Worm (Caenorhabditis elegans) whole organism, L1 larva: ENCODE data around the gene srt-34.

Experiments used
- C16A3.4 ChIP-seq: fragments of 150-350 bp; optimal IDR thresholded peaks from 2 replicates; lab custom pipeline; 2014; ENCODE audit warnings: missing biosample characterization, missing genetic modification characterization
- C34B4.2 ChIP-seq: sonication (generic microtip); optimal IDR thresholded peaks from 2 replicates; lab custom pipeline; 2017; ENCODE audit warnings: mild to moderate bottlenecking, missing genetic modification characterization, missing compliant biosample characterization
- Y116A8C.19 ChIP-seq: sonication (generic microtip); optimal IDR thresholded peaks from 2 replicates; lab custom pipeline; 2016; ENCODE audit warnings: missing compliant biosample characterization, missing genetic modification characterization, borderline replicate concordance
- aha-1 ChIP-seq: fragments of 150-350 bp; optimal IDR thresholded peaks from 2 replicates; lab custom pipeline; 2014; ENCODE audit warnings: missing biosample characterization, missing genetic modification characterization
- aly-2 ChIP-seq: fragments of 150-350 bp; optimal IDR thresholded peaks from 2 replicates; lab custom pipeline; 2014; ENCODE audit warnings: missing biosample characterization, missing genetic modification characterization
- blmp-1 ChIP-seq: fragments of 150-350 bp; optimal IDR thresholded peaks from 2 replicates; lab custom pipeline; 2014; ENCODE audit warnings: missing biosample characterization, missing genetic modification characterization
- ceh-63 ChIP-seq: fragments of 200-800 bp; sonication (Bioruptor generic); optimal IDR thresholded peaks from 2 replicates; lab custom pipeline; 2018; ENCODE audit warnings: mild to moderate bottlenecking, missing genetic modification characterization, missing compliant biosample characterization
- ceh-8 ChIP-seq: fragments of 200-800 bp; sonication (Bioruptor generic); optimal IDR thresholded peaks from 2 replicates; lab custom pipeline; 2018; ENCODE audit warnings: mild to moderate bottlenecking, missing genetic modification characterization, moderate library complexity, missing compliant biosample characterization
- ceh-88 ChIP-seq: fragments of 200-800 bp; sonication (Bioruptor generic); IDR thresholded peaks from 2 replicates; pipeline ENCODE4 v1.3.6; 2022; ENCODE audit warnings: missing genetic modification characterization, missing compliant biosample characterization
- ces-1 ChIP-seq: fragments of 150-350 bp; optimal IDR thresholded peaks from 2 replicates; lab custom pipeline; 2014; ENCODE audit warnings: missing biosample characterization, missing genetic modification reagents, missing genetic modification characterization
- dsc-1 ChIP-seq: sonication (generic microtip); optimal IDR thresholded peaks from 2 replicates; lab custom pipeline; 2016; ENCODE audit warnings: mild to moderate bottlenecking, missing genetic modification characterization, missing compliant biosample characterization
- efl-1 ChIP-seq, 4 experiments: fragments of 150-350 bp; optimal IDR thresholded peaks in 3 of 4; peaks in 1 of 4; 1 replicate in 1 of 4; 2 replicates in 3 of 4; lab custom pipeline; 2014; ENCODE audit warnings: missing biosample characterization in 2 of 4, missing genetic modification characterization in 2 of 4, missing genetic modification reagents in 2 of 4
- efl-3 ChIP-seq: fragments of 200-800 bp; sonication (Bioruptor generic); optimal IDR thresholded peaks from 2 replicates; lab custom pipeline; 2018; ENCODE audit warnings: mild to moderate bottlenecking, missing genetic modification characterization, missing compliant biosample characterization
- egl-13 ChIP-seq: sonication (generic microtip); optimal IDR thresholded peaks from 2 replicates; lab custom pipeline; 2016; ENCODE audit warnings: missing genotype, missing genetic modification reagents, missing genetic modification characterization, missing compliant biosample characterization
- egl-27 ChIP-seq, 2 experiments: fragments of 150-350 bp in 1 of 2; sonication (generic microtip); optimal IDR thresholded peaks; 3 replicates each; lab custom pipeline; 2017 to 2018; ENCODE audit warnings: missing biosample characterization in 2 of 2, missing genetic modification characterization in 2 of 2, missing genetic modification reagents in 2 of 2
- elt-2 ChIP-seq: sonication (generic microtip); optimal IDR thresholded peaks from 2 replicates; lab custom pipeline; 2016; ENCODE audit warnings: missing genetic modification characterization, mild to moderate bottlenecking, inconsistent platforms, missing compliant biosample characterization, missing genetic modification reagents
- elt-3 ChIP-seq, 6 experiments: fragments of 150-350 bp in 1 of 6; sonication (generic microtip); optimal IDR thresholded peaks; 2 replicates each; lab custom pipeline; 2017 to 2018; ENCODE audit warnings: missing biosample characterization in 6 of 6, missing genetic modification characterization in 6 of 6, inconsistent platforms in 1 of 6
- fkh-4 ChIP-seq: sonication (generic microtip); optimal IDR thresholded peaks from 2 replicates; lab custom pipeline; 2016; ENCODE audit warnings: missing compliant biosample characterization, missing genetic modification characterization, borderline replicate concordance
- fkh-8 ChIP-seq: sonication (generic microtip); optimal IDR thresholded peaks from 2 replicates; lab custom pipeline; 2016; ENCODE audit warnings: mild to moderate bottlenecking, missing genetic modification characterization, missing compliant biosample characterization
- grh-1 ChIP-seq: fragments of 200-800 bp; sonication (Bioruptor generic); IDR thresholded peaks from 2 replicates; pipeline ENCODE4 v1.3.6; 2022; ENCODE audit warnings: missing genetic modification reagents, missing genetic modification characterization, missing compliant biosample characterization
- hlh-17 ChIP-seq: fragments of 200-800 bp; sonication (Bioruptor generic); optimal IDR thresholded peaks from 2 replicates; lab custom pipeline; 2018; ENCODE audit warnings: missing genetic modification characterization, mild to moderate bottlenecking, missing compliant biosample characterization, moderate library complexity, borderline replicate concordance
- hpl-2 ChIP-seq: fragments of 150-350 bp; optimal IDR thresholded peaks from 2 replicates; lab custom pipeline; 2014; ENCODE audit warnings: missing biosample characterization, missing genetic modification reagents, missing genetic modification characterization
- irx-1 ChIP-seq: sonication (generic microtip); optimal IDR thresholded peaks from 2 replicates; lab custom pipeline; 2016; ENCODE audit warnings: missing genetic modification characterization, missing compliant biosample characterization
- jun-1 ChIP-seq: fragments of 150-350 bp; optimal IDR thresholded peaks from 2 replicates; lab custom pipeline; 2014; ENCODE audit warnings: missing biosample characterization, missing genetic modification reagents, missing genetic modification characterization
- lin-14 ChIP-seq: fragments of 200-800 bp; sonication (Bioruptor generic); optimal IDR thresholded peaks from 2 replicates; lab custom pipeline; 2018; ENCODE audit warnings: mild to moderate bottlenecking, missing genetic modification characterization, moderate library complexity, missing compliant biosample characterization
- lir-3 ChIP-seq: sonication (generic microtip); optimal IDR thresholded peaks from 2 replicates; lab custom pipeline; 2016; ENCODE audit warnings: mild to moderate bottlenecking, missing genetic modification characterization, moderate library complexity, missing compliant biosample characterization; ENCODE audit not compliant: poor library complexity
- mef-2 ChIP-seq: fragments of 150-350 bp; optimal IDR thresholded peaks from 2 replicates; lab custom pipeline; 2014; ENCODE audit warnings: missing biosample characterization, missing genetic modification characterization
- mep-1 ChIP-seq: fragments of 150-350 bp; optimal IDR thresholded peaks from 2 replicates; lab custom pipeline; 2014; ENCODE audit warnings: missing biosample characterization, missing genetic modification characterization
- nhr-11 ChIP-seq: fragments of 150-350 bp; optimal IDR thresholded peaks from 2 replicates; lab custom pipeline; 2014; ENCODE audit warnings: missing biosample characterization, missing genetic modification characterization
- nhr-19 ChIP-seq: fragments of 200-800 bp; sonication (Bioruptor generic); conservative IDR thresholded peaks from 2 replicates; pipeline ENCODE4 v1.3.6; 2022; ENCODE audit warnings: missing genetic modification characterization, missing compliant biosample characterization
- nhr-20 ChIP-seq: sonication (generic microtip); optimal IDR thresholded peaks from 2 replicates; lab custom pipeline; 2016; ENCODE audit warnings: mild to moderate bottlenecking, missing genetic modification characterization, missing compliant biosample characterization
- nhr-237 ChIP-seq: fragments of 150-350 bp; optimal IDR thresholded peaks from 2 replicates; lab custom pipeline; 2014; ENCODE audit warnings: missing biosample characterization, missing genetic modification characterization
- nhr-71 ChIP-seq: sonication (generic microtip); optimal IDR thresholded peaks from 2 replicates; lab custom pipeline; 2016; ENCODE audit warnings: mild to moderate bottlenecking, missing genetic modification characterization, moderate library complexity, missing compliant biosample characterization
- nhr-84 ChIP-seq: sonication (generic microtip); optimal IDR thresholded peaks from 2 replicates; lab custom pipeline; 2017; ENCODE audit warnings: missing biosample characterization, missing genetic modification characterization
- nhr-90 ChIP-seq: sonication (generic microtip); optimal IDR thresholded peaks from 2 replicates; lab custom pipeline; 2016; ENCODE audit warnings: mild to moderate bottlenecking, missing genetic modification characterization, missing compliant biosample characterization; ENCODE audit not compliant: poor library complexity
- pag-3 ChIP-seq: sonication (generic microtip); optimal IDR thresholded peaks from 2 replicates; lab custom pipeline; 2017; ENCODE audit warnings: missing genetic modification characterization, mild to moderate bottlenecking, missing compliant biosample characterization, antibody characterized with exemption, borderline replicate concordance; ENCODE audit not compliant: insufficient read depth
- pax-3 ChIP-seq: fragments of 200-800 bp; sonication (Bioruptor generic); optimal IDR thresholded peaks from 2 replicates; lab custom pipeline; 2018; ENCODE audit warnings: mild to moderate bottlenecking, missing genetic modification characterization, moderate library complexity, missing compliant biosample characterization
- pqm-1 ChIP-seq: sonication (generic microtip); optimal IDR thresholded peaks from 3 replicates; lab custom pipeline; 2017; ENCODE audit warnings: missing biosample characterization, missing genetic modification characterization
- rnt-1 ChIP-seq: sonication (generic microtip); optimal IDR thresholded peaks from 2 replicates; lab custom pipeline; 2016; ENCODE audit warnings: mild to moderate bottlenecking, missing genetic modification characterization, moderate library complexity, missing compliant biosample characterization
- skn-1 ChIP-seq: fragments of 150-350 bp; optimal IDR thresholded peaks from 2 replicates; lab custom pipeline; 2014; ENCODE audit warnings: missing biosample characterization, missing genetic modification characterization
- snpc-4 ChIP-seq: fragments of 150-350 bp; optimal IDR thresholded peaks from 2 replicates; lab custom pipeline; 2014; ENCODE audit warnings: missing biosample characterization, missing genetic modification characterization
- snu-23 ChIP-seq: sonication (generic microtip); optimal IDR thresholded peaks from 2 replicates; lab custom pipeline; 2016; ENCODE audit warnings: missing genetic modification characterization, missing compliant biosample characterization
- sox-4 ChIP-seq: sonication (generic microtip); optimal IDR thresholded peaks from 2 replicates; lab custom pipeline; 2016; ENCODE audit warnings: missing genetic modification characterization, missing compliant biosample characterization
- sptf-1 ChIP-seq: fragments of 150-350 bp; optimal IDR thresholded peaks from 2 replicates; lab custom pipeline; 2014; ENCODE audit warnings: missing biosample characterization, missing genetic modification characterization
- sup-37 ChIP-seq: fragments of 200-800 bp; sonication (Bioruptor generic); optimal IDR thresholded peaks from 2 replicates; lab custom pipeline; 2018; ENCODE audit warnings: mild to moderate bottlenecking, missing genetic modification characterization, missing compliant biosample characterization
- tlp-1 ChIP-seq: fragments of 150-350 bp; optimal IDR thresholded peaks from 2 replicates; lab custom pipeline; 2014; ENCODE audit warnings: missing biosample characterization, missing genetic modification characterization
- unc-130 ChIP-seq: fragments of 150-350 bp; optimal IDR thresholded peaks from 2 replicates; lab custom pipeline; 2017; ENCODE audit warnings: missing biosample characterization, missing genetic modification characterization, inconsistent platforms
- unc-98 ChIP-seq: fragments of 200-800 bp; sonication (Bioruptor generic); IDR thresholded peaks from 2 replicates; pipeline ENCODE4 v1.3.6; 2022; ENCODE audit warnings: missing genetic modification characterization, missing compliant biosample characterization
- vab-15 ChIP-seq: sonication (generic microtip); optimal IDR thresholded peaks from 2 replicates; lab custom pipeline; 2017; ENCODE audit warnings: missing genotype, mild to moderate bottlenecking, missing genetic modification characterization, missing compliant biosample characterization
- zag-1 ChIP-seq: fragments of 150-350 bp; optimal IDR thresholded peaks from 2 replicates; lab custom pipeline; 2014; ENCODE audit warnings: missing biosample characterization, missing genetic modification characterization
- ztf-11 ChIP-seq, 2 experiments: sonication (generic microtip); optimal IDR thresholded peaks; 2 replicates each; lab custom pipeline; 2016 to 2017; ENCODE audit warnings: missing genetic modification characterization in 2 of 2, missing biosample characterization in 1 of 2, missing compliant biosample characterization in 1 of 2
- ztf-4 ChIP-seq: fragments of 150-350 bp; optimal IDR thresholded peaks from 2 replicates; lab custom pipeline; 2014; ENCODE audit warnings: missing biosample characterization, missing genetic modification characterization

srt-34 gene

DNA sequence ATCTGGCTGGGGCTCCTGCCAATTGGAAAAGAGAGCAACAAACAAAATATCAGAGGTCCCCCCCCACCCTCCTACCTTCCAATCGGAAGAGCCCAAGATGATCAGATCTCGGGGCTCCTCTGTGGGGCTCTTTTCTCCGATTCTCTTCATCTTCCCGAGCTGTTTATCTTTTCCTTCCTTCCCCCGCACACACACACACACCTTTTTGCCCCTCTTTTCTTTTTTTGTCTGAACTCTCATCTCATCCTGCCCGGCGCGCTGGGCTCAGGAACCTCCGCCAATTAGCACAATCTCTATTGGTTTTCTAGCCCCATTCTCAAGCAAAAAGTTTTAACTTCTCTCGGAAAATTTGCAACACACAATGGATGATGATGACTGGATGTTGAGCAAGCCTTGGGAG, 14.8 kb downstream of the srt-34 start:
- TF ChIP-seq unc-130 (peak; percentile 27), nhr-237 (no peak), ceh-88 (GFP tag; lab: Robert Waterston, UW) (no peak), egl-13 (tag; lab: Kevin White, UChicago) (no peak), blmp-1 (tag; lab: Kevin White, UChicago) (no peak), Y116A8C.19 (tag; lab: Kevin White, UChicago) (no peak), sox-4 (no peak), fkh-8 (tag; lab: Kevin White, UChicago) (no peak), nhr-84 (tag; lab: Kevin White, UChicago) (no peak), nhr-90 (no peak), efl-3 (no peak), hlh-17 (GFP tag; lab: Kevin White, UChicago) (no peak), nhr-19 (GFP tag; lab: Robert Waterston, UW) (peak; percentile 11; the same call in 1 of the 2 replicates), sptf-1 (no peak), hpl-2 (GFP tag; lab: Kevin White, UChicago) (no peak), irx-1 (tag; lab: Kevin White, UChicago) (no peak), pqm-1 (tag; lab: Kevin White, UChicago) (no peak), nhr-20 (tag; lab: Kevin White, UChicago) (no peak), C16A3.4 (tag; lab: Kevin White, UChicago) (no peak), lir-3 (no peak), fkh-4 (tag; lab: Kevin White, UChicago) (no peak), snpc-4 (tag; lab: Kevin White, UChicago) (no peak), aha-1 (no peak), zag-1 (tag; lab: Kevin White, UChicago) (no peak), elt-2 (tag; lab: Kevin White, UChicago) (no peak), efl-1 (optimal IDR thresholded peaks at IDR 0.05; lab: Kevin White, UChicago) (no peak), efl-1 (GFP tag; optimal IDR thresholded peaks at IDR 0.05 in 1 of 2; lab: Kevin White, UChicago) (peak in 1 of 2 experiments; percentile 81), skn-1 (tag; lab: Kevin White, UChicago) (no peak), nhr-71 (tag; lab: Kevin White, UChicago) (peak; percentile 20), rnt-1 (tag; lab: Kevin White, UChicago) (peak; percentile 59), unc-98 (GFP tag; lab: Robert Waterston, UW) (no peak), nhr-11 (tag; lab: Kevin White, UChicago) (no peak), elt-3 (tag; optimal IDR thresholded peaks at IDR 0.05; lab: Kevin White, UChicago) (no peak), dsc-1 (no peak), ztf-11 (tag; optimal IDR thresholded peaks at IDR 0.05; lab: Kevin White, UChicago) (no peak), jun-1 (tag; lab: Kevin White, UChicago) (no peak), mef-2 (tag; lab: Kevin White, UChicago) (no peak), ces-1 (GFP tag; lab: Kevin White, UChicago) (no peak), aly-2 (tag; lab: Kevin White, UChicago) (no peak), ceh-63 (GFP tag; lab: Kevin White, UChicago) (no peak), egl-27 (tag; optimal IDR thresholded peaks at IDR 0.05; lab: Kevin White, UChicago) (no peak), pag-3 (tag; lab: Kevin White, UChicago) (no peak), lin-14 (GFP tag; lab: Kevin White, UChicago) (peak; percentile 71), vab-15 (tag; lab: Kevin White, UChicago) (no peak), grh-1 (GFP tag; lab: Robert Waterston, UW) (no peak), snu-23 (GFP tag; lab: Kevin White, UChicago) (peak; percentile 4), mep-1 (tag; lab: Kevin White, UChicago) (no peak), ceh-8 (no peak), tlp-1 (tag; lab: Kevin White, UChicago) (no peak), sup-37 (GFP tag; lab: Kevin White, UChicago) (no peak), ztf-4 (no peak), pax-3 (tag; lab: Kevin White, UChicago) (no peak), C34B4.2 (tag; lab: Kevin White, UChicago) (no peak)
